Fruit fly (Drosophila melanogaster): ENCODE data around the gene cup.
A peak's percentile ranks its signal among the peaks of the same experiment; 100 is the strongest.

- peak; percentile 40 for TF ChIP-seq kay (GFP tag; ENCODE audit: borderline replicate concordance)
- no peak for TF ChIP-seq ovo (GFP tag; optimal IDR thresholded peaks at IDR 0.05)
- no peak for TF ChIP-seq CG11617 (GFP tag; optimal IDR thresholded peaks at IDR 0.05)
- TF ChIP-seq CG1620 (GFP tag; optimal IDR thresholded peaks at IDR 0.05): no peak
- TF ChIP-seq tj (GFP tag; optimal IDR thresholded peaks at IDR 0.05): no peak
- TF ChIP-seq Crg-1 (GFP tag; optimal IDR thresholded peaks at IDR 0.05): no peak
- TF ChIP-seq Clk (GFP tag; optimal IDR thresholded peaks at IDR 0.05): no peak
- no peak for TF ChIP-seq CG5204 (GFP tag; optimal IDR thresholded peaks at IDR 0.05)
Observed at dm6 chr2L:6723750-6724503, 60.5 kb downstream of the cup start, which contains the start of gene Liprin-alpha.

Data from whole organism, adult.